Fruit fly (Drosophila melanogaster) whole organism, wandering third instar larva: ENCODE measurements around the gene SsRbeta.

Experiments
- Dfd ChIP-seq: fragments of >200 bp; optimal IDR thresholded peaks from 2 replicates; lab custom pipeline; 2017; ENCODE audit warnings: missing biosample characterization, missing genetic modification characterization
- Dif ChIP-seq: fragments of 200-275, 200-300 bp; sonication (Bioruptor generic); optimal IDR thresholded peaks from 2 replicates; lab custom pipeline; 2018; ENCODE audit warnings: missing biosample characterization, missing genetic modification characterization; ENCODE audit not compliant: partially characterized antibody
- Hnf4 ChIP-seq: fragments of 200-800 bp; sonication (Bioruptor generic); optimal IDR thresholded peaks from 2 replicates; lab custom pipeline; 2016; ENCODE audit warnings: missing biosample characterization, mild to moderate bottlenecking, missing genetic modification characterization
- h ChIP-seq: fragments of 200-800 bp; sonication (Bioruptor generic); optimal IDR thresholded peaks from 3 replicates; lab custom pipeline; 2016; ENCODE audit warnings: missing biosample characterization, mild to moderate bottlenecking, missing genetic modification characterization
- pan ChIP-seq: fragments of >200 bp; optimal IDR thresholded peaks from 2 replicates; lab custom pipeline; 2017
- psq ChIP-seq: fragments of 200-800 bp; sonication (Bioruptor generic); optimal IDR thresholded peaks from 3 replicates; lab custom pipeline; 2017; ENCODE audit warnings: missing biosample characterization, mild to moderate bottlenecking, missing genetic modification characterization, moderate library complexity

DNA sequence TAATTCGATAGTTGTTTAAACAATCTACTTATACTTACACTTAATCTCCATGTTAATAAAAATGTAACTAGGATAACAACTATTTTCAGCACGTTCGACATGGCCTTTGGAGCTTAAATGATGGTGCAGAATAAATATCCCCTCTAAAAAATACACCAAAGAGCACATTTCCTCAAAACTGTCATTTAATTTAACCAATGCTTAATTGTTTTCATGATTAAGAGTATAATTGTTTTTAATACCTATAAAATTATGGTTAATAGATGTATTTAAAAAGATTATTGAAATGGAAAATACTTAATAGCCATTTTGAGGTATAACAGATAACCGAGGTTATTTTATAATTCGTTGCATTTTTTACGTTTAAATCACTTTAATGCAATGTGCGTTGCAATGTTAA, 41.9 kb downstream of the SsRbeta start, which contains the start of gene CG33795:
- no peak for TF ChIP-seq h
- TF ChIP-seq pan (lab: Kevin White, UChicago): no peak
- no peak for TF ChIP-seq psq
- TF ChIP-seq Hnf4 (GFP tag; lab: Kevin White, UChicago): no peak
- TF ChIP-seq Dif: no peak
- TF ChIP-seq Dfd (GFP tag; lab: Kevin White, UChicago): no peak
